Worm (Caenorhabditis elegans): ENCODE measurements around the gene Y45G12B.3.

DNA sequence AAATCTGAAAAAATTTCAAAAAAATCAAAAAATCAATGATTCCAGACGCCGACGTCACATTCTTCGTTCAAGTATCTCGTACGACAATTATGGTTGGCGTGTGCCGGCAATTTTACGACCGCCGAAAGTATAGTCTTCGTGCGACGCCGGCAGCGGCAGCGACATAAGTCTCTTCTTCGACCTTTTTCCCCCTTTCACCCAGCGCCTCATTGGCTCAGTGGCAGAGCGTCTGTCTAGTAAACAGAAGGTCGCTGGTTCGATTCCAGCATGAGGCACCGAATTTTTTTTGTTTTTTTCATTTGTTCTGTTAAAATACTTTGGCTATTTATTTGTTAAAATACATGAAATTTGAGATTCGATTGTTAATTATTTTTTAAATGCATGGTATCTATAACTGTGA, 22.2 kb downstream of the Y45G12B.3 start:
- TF ChIP-seq ztf-11 (tag; optimal IDR thresholded peaks at IDR 0.05) (no peak), nhr-28 (tag; optimal IDR thresholded peaks at IDR 0.05) (no peak), egl-27 (tag; optimal IDR thresholded peaks at IDR 0.05) (no peak), F16B12.6 (tag; optimal IDR thresholded peaks at IDR 0.05) (no peak), alr-1 (tag; optimal IDR thresholded peaks at IDR 0.05; ENCODE audit: borderline replicate concordance) (no peak), ama-1 (optimal IDR thresholded peaks at IDR 0.05) (no peak), dsc-1 (tag; optimal IDR thresholded peaks at IDR 0.05) (peak; percentile 25), nhr-237 (tag; optimal IDR thresholded peaks at IDR 0.05) (no peak), jun-1 (tag; optimal IDR thresholded peaks at IDR 0.05) (peak; percentile 29), pqm-1 (tag; optimal IDR thresholded peaks at IDR 0.05) (no peak), nhr-11 (tag; optimal IDR thresholded peaks at IDR 0.05) (no peak), mef-2 (tag; optimal IDR thresholded peaks at IDR 0.05) (no peak), ztf-4 (tag; optimal IDR thresholded peaks at IDR 0.05) (no peak)
